Worm (Caenorhabditis elegans) whole organism, L1 larva: Measurements from ENCODE around the gene F14B8.5.

Source experiments
- C04F5.9 ChIP-seq: sonication (generic microtip); optimal IDR thresholded peaks from 2 replicates; lab custom pipeline; 2016; ENCODE audit warnings: missing genetic modification characterization, missing compliant biosample characterization
- C34B4.2 ChIP-seq: sonication (generic microtip); optimal IDR thresholded peaks from 2 replicates; lab custom pipeline; 2017; ENCODE audit warnings: mild to moderate bottlenecking, missing genetic modification characterization, missing compliant biosample characterization
- aha-1 ChIP-seq: fragments of 150-350 bp; optimal IDR thresholded peaks from 2 replicates; lab custom pipeline; 2014; ENCODE audit warnings: missing biosample characterization, missing genetic modification characterization
- blmp-1 ChIP-seq: fragments of 150-350 bp; optimal IDR thresholded peaks from 2 replicates; lab custom pipeline; 2014; ENCODE audit warnings: missing biosample characterization, missing genetic modification characterization
- ceh-82 ChIP-seq, 3 experiments: fragments of 150-350 bp in 1 of 3; sonication (generic microtip) in 2 of 3; optimal IDR thresholded peaks; 2 replicates each; lab custom pipeline; 2014 to 2017; ENCODE audit warnings: missing biosample characterization in 3 of 3, missing genetic modification characterization in 3 of 3
- dsc-1 ChIP-seq: sonication (generic microtip); optimal IDR thresholded peaks from 2 replicates; lab custom pipeline; 2016; ENCODE audit warnings: mild to moderate bottlenecking, missing genetic modification characterization, missing compliant biosample characterization
- efl-1 ChIP-seq, 4 experiments: fragments of 150-350 bp; optimal IDR thresholded peaks in 3 of 4; peaks in 1 of 4; 1 replicate in 1 of 4; 2 replicates in 3 of 4; lab custom pipeline; 2014; ENCODE audit warnings: missing biosample characterization in 2 of 4, missing genetic modification characterization in 2 of 4, missing genetic modification reagents in 2 of 4
- elt-2 ChIP-seq: sonication (generic microtip); optimal IDR thresholded peaks from 2 replicates; lab custom pipeline; 2016; ENCODE audit warnings: missing genetic modification characterization, mild to moderate bottlenecking, inconsistent platforms, missing compliant biosample characterization, missing genetic modification reagents
- fkh-4 ChIP-seq: sonication (generic microtip); optimal IDR thresholded peaks from 2 replicates; lab custom pipeline; 2016; ENCODE audit warnings: missing compliant biosample characterization, missing genetic modification characterization, borderline replicate concordance
- grh-1 ChIP-seq: fragments of 200-800 bp; sonication (Bioruptor generic); IDR thresholded peaks from 2 replicates; pipeline ENCODE4 v1.3.6; 2022; ENCODE audit warnings: missing genetic modification reagents, missing genetic modification characterization, missing compliant biosample characterization
- hlh-17 ChIP-seq: fragments of 200-800 bp; sonication (Bioruptor generic); optimal IDR thresholded peaks from 2 replicates; lab custom pipeline; 2018; ENCODE audit warnings: missing genetic modification characterization, mild to moderate bottlenecking, missing compliant biosample characterization, moderate library complexity, borderline replicate concordance
- hpl-2 ChIP-seq: fragments of 150-350 bp; optimal IDR thresholded peaks from 2 replicates; lab custom pipeline; 2014; ENCODE audit warnings: missing biosample characterization, missing genetic modification reagents, missing genetic modification characterization
- jun-1 ChIP-seq: fragments of 150-350 bp; optimal IDR thresholded peaks from 2 replicates; lab custom pipeline; 2014; ENCODE audit warnings: missing biosample characterization, missing genetic modification reagents, missing genetic modification characterization
- lin-13 ChIP-seq: fragments of 150-350 bp; optimal IDR thresholded peaks from 2 replicates; lab custom pipeline; 2014; ENCODE audit warnings: missing biosample characterization, missing genetic modification reagents, missing genetic modification characterization
- lin-14 ChIP-seq: fragments of 200-800 bp; sonication (Bioruptor generic); optimal IDR thresholded peaks from 2 replicates; lab custom pipeline; 2018; ENCODE audit warnings: mild to moderate bottlenecking, missing genetic modification characterization, moderate library complexity, missing compliant biosample characterization
- lin-15B ChIP-seq: fragments of 150-350 bp; sonication (generic microtip); optimal IDR thresholded peaks from 3 replicates; lab custom pipeline; 2014; ENCODE audit warnings: missing biosample characterization, missing genetic modification characterization
- lin-39 ChIP-seq: fragments of 150-350 bp; optimal IDR thresholded peaks from 2 replicates; lab custom pipeline; 2014; ENCODE audit warnings: missing biosample characterization, missing genetic modification reagents, missing genetic modification characterization
- lir-3 ChIP-seq: sonication (generic microtip); optimal IDR thresholded peaks from 2 replicates; lab custom pipeline; 2016; ENCODE audit warnings: mild to moderate bottlenecking, missing genetic modification characterization, moderate library complexity, missing compliant biosample characterization; ENCODE audit not compliant: poor library complexity
- lsy-2 ChIP-seq, 2 experiments: fragments of 150-350 bp; optimal IDR thresholded peaks; 2 replicates each; lab custom pipeline; 2014; ENCODE audit warnings: missing biosample characterization in 2 of 2, missing genetic modification characterization in 2 of 2
- mdl-1 ChIP-seq, 2 experiments: fragments of 150-350 bp; optimal IDR thresholded peaks; 2 replicates each; lab custom pipeline; 2014 to 2017; ENCODE audit warnings: missing biosample characterization in 2 of 2, missing genetic modification characterization in 2 of 2, inconsistent platforms in 1 of 2
- mef-2 ChIP-seq: fragments of 150-350 bp; optimal IDR thresholded peaks from 2 replicates; lab custom pipeline; 2014; ENCODE audit warnings: missing biosample characterization, missing genetic modification characterization
- mep-1 ChIP-seq: fragments of 150-350 bp; optimal IDR thresholded peaks from 2 replicates; lab custom pipeline; 2014; ENCODE audit warnings: missing biosample characterization, missing genetic modification characterization
- nhr-11 ChIP-seq: fragments of 150-350 bp; optimal IDR thresholded peaks from 2 replicates; lab custom pipeline; 2014; ENCODE audit warnings: missing biosample characterization, missing genetic modification characterization
- nhr-12 ChIP-seq: sonication (generic microtip); optimal IDR thresholded peaks from 2 replicates; lab custom pipeline; 2017; ENCODE audit warnings: missing biosample characterization, missing genetic modification characterization
- nhr-19 ChIP-seq: fragments of 200-800 bp; sonication (Bioruptor generic); conservative IDR thresholded peaks from 2 replicates; pipeline ENCODE4 v1.3.6; 2022; ENCODE audit warnings: missing genetic modification characterization, missing compliant biosample characterization
- nhr-20 ChIP-seq: sonication (generic microtip); optimal IDR thresholded peaks from 2 replicates; lab custom pipeline; 2016; ENCODE audit warnings: mild to moderate bottlenecking, missing genetic modification characterization, missing compliant biosample characterization
- nhr-28 ChIP-seq: fragments of 150-350 bp; optimal IDR thresholded peaks from 2 replicates; lab custom pipeline; 2014; ENCODE audit warnings: missing biosample characterization, missing genetic modification characterization
- nhr-47 ChIP-seq: sonication (generic microtip); optimal IDR thresholded peaks from 2 replicates; lab custom pipeline; 2016; ENCODE audit warnings: mild to moderate bottlenecking, missing genetic modification characterization, moderate library complexity, missing compliant biosample characterization
- nhr-71 ChIP-seq: sonication (generic microtip); optimal IDR thresholded peaks from 2 replicates; lab custom pipeline; 2016; ENCODE audit warnings: mild to moderate bottlenecking, missing genetic modification characterization, moderate library complexity, missing compliant biosample characterization
- nhr-76 ChIP-seq: sonication (generic microtip); optimal IDR thresholded peaks from 2 replicates; lab custom pipeline; 2017; ENCODE audit warnings: missing biosample characterization, missing genetic modification characterization
- nhr-85 ChIP-seq: sonication (generic microtip); peaks from one replicate; lab custom pipeline; 2016; ENCODE audit warnings: missing genetic modification characterization, inconsistent platforms, missing compliant biosample characterization
- pag-3 ChIP-seq: sonication (generic microtip); optimal IDR thresholded peaks from 2 replicates; lab custom pipeline; 2017; ENCODE audit warnings: missing genetic modification characterization, mild to moderate bottlenecking, missing compliant biosample characterization, antibody characterized with exemption, borderline replicate concordance; ENCODE audit not compliant: insufficient read depth
- rnt-1 ChIP-seq: sonication (generic microtip); optimal IDR thresholded peaks from 2 replicates; lab custom pipeline; 2016; ENCODE audit warnings: mild to moderate bottlenecking, missing genetic modification characterization, moderate library complexity, missing compliant biosample characterization
- snpc-4 ChIP-seq: fragments of 150-350 bp; optimal IDR thresholded peaks from 2 replicates; lab custom pipeline; 2014; ENCODE audit warnings: missing biosample characterization, missing genetic modification characterization
- snu-23 ChIP-seq: sonication (generic microtip); optimal IDR thresholded peaks from 2 replicates; lab custom pipeline; 2016; ENCODE audit warnings: missing genetic modification characterization, missing compliant biosample characterization
- sox-4 ChIP-seq: sonication (generic microtip); optimal IDR thresholded peaks from 2 replicates; lab custom pipeline; 2016; ENCODE audit warnings: missing genetic modification characterization, missing compliant biosample characterization
- sptf-1 ChIP-seq: fragments of 150-350 bp; optimal IDR thresholded peaks from 2 replicates; lab custom pipeline; 2014; ENCODE audit warnings: missing biosample characterization, missing genetic modification characterization
- sup-37 ChIP-seq: fragments of 200-800 bp; sonication (Bioruptor generic); optimal IDR thresholded peaks from 2 replicates; lab custom pipeline; 2018; ENCODE audit warnings: mild to moderate bottlenecking, missing genetic modification characterization, missing compliant biosample characterization
- tbx-2 ChIP-seq: sonication (generic microtip); optimal IDR thresholded peaks from 2 replicates; lab custom pipeline; 2016; ENCODE audit warnings: missing genetic modification characterization, missing compliant biosample characterization
- unc-130 ChIP-seq: fragments of 150-350 bp; optimal IDR thresholded peaks from 2 replicates; lab custom pipeline; 2017; ENCODE audit warnings: missing biosample characterization, missing genetic modification characterization, inconsistent platforms
- unc-98 ChIP-seq: fragments of 200-800 bp; sonication (Bioruptor generic); IDR thresholded peaks from 2 replicates; pipeline ENCODE4 v1.3.6; 2022; ENCODE audit warnings: missing genetic modification characterization, missing compliant biosample characterization
- vab-15 ChIP-seq: sonication (generic microtip); optimal IDR thresholded peaks from 2 replicates; lab custom pipeline; 2017; ENCODE audit warnings: missing genotype, mild to moderate bottlenecking, missing genetic modification characterization, missing compliant biosample characterization
- zip-4 ChIP-seq: fragments of 200-800 bp; sonication (Bioruptor generic); optimal IDR thresholded peaks from 2 replicates; lab custom pipeline; 2018; ENCODE audit warnings: mild to moderate bottlenecking, missing genetic modification characterization, moderate library complexity, missing compliant biosample characterization
- ztf-4 ChIP-seq: fragments of 150-350 bp; optimal IDR thresholded peaks from 2 replicates; lab custom pipeline; 2014; ENCODE audit warnings: missing biosample characterization, missing genetic modification characterization

F14B8.5 gene

DNA sequence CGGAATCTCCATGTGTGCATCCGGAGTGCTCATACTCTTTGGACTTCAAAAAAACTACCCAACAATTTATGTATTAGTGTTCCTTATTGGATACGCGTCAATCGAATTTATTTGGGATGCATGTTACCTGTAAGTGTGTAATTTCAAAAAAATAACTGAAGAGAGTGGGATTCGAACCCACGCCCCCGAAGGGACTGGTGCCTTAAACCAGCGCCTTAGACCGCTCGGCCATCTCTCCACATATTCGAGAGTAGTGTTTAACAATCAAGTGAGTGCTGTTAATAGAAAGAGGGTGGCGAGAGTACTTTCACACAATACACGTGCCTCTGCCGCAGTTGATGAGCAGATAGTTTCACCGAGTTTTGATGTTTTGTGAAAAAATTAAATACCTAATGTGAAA lies 25.5 kb downstream of the F14B8.5 start (continued):
- TF ChIP-seq mdl-1 (tag; optimal IDR thresholded peaks at IDR 0.05; lab: Kevin White, UChicago): peak in 1 of 2 experiments; percentile 76
- no peak for TF ChIP-seq mef-2
- peak; percentile 65 for TF ChIP-seq lin-14
- no peak for TF ChIP-seq C34B4.2 (tag; lab: Kevin White, UChicago)
- no peak for TF ChIP-seq lin-39 (tag; lab: Kevin White, UChicago)
- no peak for TF ChIP-seq sptf-1
- peak; percentile 36 for TF ChIP-seq elt-2 (tag; lab: Kevin White, UChicago)
- peak; percentile 42 for TF ChIP-seq tbx-2
- no peak for TF ChIP-seq fkh-4 (tag; lab: Kevin White, UChicago)
- TF ChIP-seq grh-1 (GFP tag; lab: Robert Waterston, UW): no peak
- TF ChIP-seq dsc-1 (tag; lab: Kevin White, UChicago): peak; percentile 68
- TF ChIP-seq hpl-2 (GFP tag; lab: Kevin White, UChicago): peak; percentile 48
- no peak for TF ChIP-seq nhr-76 (tag; lab: Kevin White, UChicago)
- TF ChIP-seq sox-4 (tag; lab: Kevin White, UChicago): no peak
- peak; percentile 77 for TF ChIP-seq nhr-71 (tag; lab: Kevin White, UChicago)
- TF ChIP-seq lin-13: peak; percentile 53
- no peak for TF ChIP-seq hlh-17
- TF ChIP-seq unc-98 (GFP tag; lab: Robert Waterston, UW): no peak
- TF ChIP-seq nhr-20 (tag; lab: Kevin White, UChicago): peak; percentile 62
- TF ChIP-seq lin-15B (tag; lab: Kevin White, UChicago): no peak
- peak; percentile 11 for TF ChIP-seq zip-4
- TF ChIP-seq mep-1 (tag; lab: Kevin White, UChicago): peak; percentile 31
- peak; percentile 9 for TF ChIP-seq blmp-1 (tag; lab: Kevin White, UChicago)
- no peak for TF ChIP-seq pag-3
- no peak for TF ChIP-seq ztf-4 (tag; lab: Kevin White, UChicago)
- TF ChIP-seq jun-1 (tag; lab: Kevin White, UChicago): no peak
- no peak for TF ChIP-seq C04F5.9 (tag; lab: Kevin White, UChicago)
- TF ChIP-seq snpc-4 (tag; lab: Kevin White, UChicago): no peak
- TF ChIP-seq nhr-28 (tag; lab: Kevin White, UChicago): no peak
- no peak for TF ChIP-seq nhr-12
- peak; percentile 71 for TF ChIP-seq nhr-47 (tag; lab: Kevin White, UChicago)

DNA sequence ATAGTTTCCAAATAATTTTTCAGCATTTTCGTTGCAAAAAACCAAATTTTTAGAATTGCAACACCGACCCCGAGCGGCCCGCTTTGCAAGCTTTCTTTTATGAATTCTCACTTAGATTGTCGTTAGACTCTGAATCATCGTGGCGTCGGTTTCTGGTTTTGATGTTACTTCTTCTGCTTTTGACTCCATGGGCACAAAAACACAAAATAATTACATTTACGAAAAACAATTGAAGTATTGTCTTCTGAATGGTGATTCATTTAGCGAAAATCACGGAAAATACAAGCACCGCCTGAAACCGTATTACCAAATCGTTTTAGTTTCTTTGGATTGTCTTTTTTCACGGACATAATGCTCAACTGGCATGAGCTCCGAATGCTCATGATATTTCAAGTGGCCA lies 27.4 kb downstream of the F14B8.5 start, which contains the start of gene pes-23:
TSS of gene pes-23 (plus strand) at position 301 of the 400 bp plus-strand sequence.
- TF ChIP-seq ceh-82 (tag; optimal IDR thresholded peaks at IDR 0.05; lab: Kevin White, UChicago): no peak

DNA sequence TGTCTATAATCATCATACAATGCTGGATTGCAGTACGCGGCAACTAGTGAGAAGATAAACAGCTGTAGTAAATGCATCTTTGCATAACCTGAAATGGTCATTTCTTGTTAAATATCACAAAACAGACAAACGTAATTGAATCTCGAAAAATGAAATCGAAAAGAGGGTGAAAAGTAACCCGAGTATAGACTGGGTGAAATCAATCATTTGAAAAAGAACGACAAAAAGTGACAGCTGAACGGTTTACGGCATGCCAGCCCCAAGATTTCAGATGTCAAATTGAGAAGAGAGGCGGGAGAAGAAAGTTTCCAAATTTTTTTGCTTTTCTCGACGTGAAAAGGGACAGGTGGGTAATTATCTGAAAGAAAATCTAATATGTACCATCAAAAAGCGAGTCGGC lies 28.7 kb downstream of the F14B8.5 start, which contains the start of gene F14B8.4:
TSS of gene F14B8.4 (minus strand) at position 101 of the 400 bp plus-strand sequence.
- TF ChIP-seq efl-1 (optimal IDR thresholded peaks at IDR 0.05; lab: Kevin White, UChicago): no peak
- no peak for TF ChIP-seq efl-1 (GFP tag; optimal IDR thresholded peaks at IDR 0.05 in 1 of 2; lab: Kevin White, UChicago)
- no peak for TF ChIP-seq unc-130
- no peak for TF ChIP-seq fkh-4 (tag; lab: Kevin White, UChicago)
- TF ChIP-seq nhr-85 (tag; lab: Kevin White, UChicago): peak; percentile 53
- no peak for TF ChIP-seq C34B4.2 (tag; lab: Kevin White, UChicago)
- TF ChIP-seq hlh-17: no peak
- TF ChIP-seq unc-98 (GFP tag; lab: Robert Waterston, UW): no peak
- TF ChIP-seq, all 84 proteins: peak for 1

DNA sequence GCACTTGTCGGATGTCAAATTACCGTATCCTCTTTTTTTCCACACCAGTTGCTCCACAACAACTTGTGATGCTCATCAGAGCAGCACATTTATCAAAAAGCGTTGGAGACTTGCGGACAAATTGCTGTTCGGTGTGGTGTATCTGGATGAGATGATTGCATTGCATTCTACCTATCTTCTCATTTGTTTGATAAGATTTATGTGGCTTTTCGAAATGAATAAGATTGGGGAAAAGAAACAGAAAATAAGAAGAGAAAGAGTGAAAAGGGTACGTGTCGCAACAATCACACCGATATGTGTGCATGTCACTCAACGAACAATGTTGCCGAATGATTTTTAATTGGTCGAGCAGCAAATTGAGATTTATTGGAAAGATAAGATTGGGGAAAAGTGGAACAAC lies 34.4 kb downstream of the F14B8.5 start:
- TF ChIP-seq nhr-28 (tag; lab: Kevin White, UChicago) (no peak), lsy-2 (tag; optimal IDR thresholded peaks at IDR 0.05; lab: Kevin White, UChicago) (peak in 1 of 2 experiments; percentile 48), zip-4 (no peak), sup-37 (GFP tag; lab: Kevin White, UChicago) (no peak), jun-1 (tag; lab: Kevin White, UChicago) (no peak), snpc-4 (tag; lab: Kevin White, UChicago) (no peak), nhr-71 (tag; lab: Kevin White, UChicago) (peak; percentile 45), pag-3 (no peak), nhr-19 (GFP tag; lab: Robert Waterston, UW) (no peak), lin-14 (peak; percentile 69), blmp-1 (tag; lab: Kevin White, UChicago) (peak; percentile 12), efl-1 (optimal IDR thresholded peaks at IDR 0.05; lab: Kevin White, UChicago) (no peak), efl-1 (GFP tag; optimal IDR thresholded peaks at IDR 0.05 in 1 of 2; lab: Kevin White, UChicago) (peak in 1 of 2 experiments; percentile 28), tbx-2 (no peak), lir-3 (tag; lab: Kevin White, UChicago) (no peak), grh-1 (GFP tag; lab: Robert Waterston, UW) (no peak), unc-130 (no peak), fkh-4 (tag; lab: Kevin White, UChicago) (no peak), snu-23 (GFP tag; lab: Kevin White, UChicago) (no peak), unc-98 (GFP tag; lab: Robert Waterston, UW) (no peak), aha-1 (no peak), nhr-11 (tag; lab: Kevin White, UChicago) (no peak), ceh-82 (tag; optimal IDR thresholded peaks at IDR 0.05; lab: Kevin White, UChicago) (no peak), vab-15 (tag; lab: Kevin White, UChicago) (no peak), rnt-1 (tag; lab: Kevin White, UChicago) (peak; percentile 42)
